Worm (Caenorhabditis elegans): ENCODE data around the gene msp-53.

DNA sequence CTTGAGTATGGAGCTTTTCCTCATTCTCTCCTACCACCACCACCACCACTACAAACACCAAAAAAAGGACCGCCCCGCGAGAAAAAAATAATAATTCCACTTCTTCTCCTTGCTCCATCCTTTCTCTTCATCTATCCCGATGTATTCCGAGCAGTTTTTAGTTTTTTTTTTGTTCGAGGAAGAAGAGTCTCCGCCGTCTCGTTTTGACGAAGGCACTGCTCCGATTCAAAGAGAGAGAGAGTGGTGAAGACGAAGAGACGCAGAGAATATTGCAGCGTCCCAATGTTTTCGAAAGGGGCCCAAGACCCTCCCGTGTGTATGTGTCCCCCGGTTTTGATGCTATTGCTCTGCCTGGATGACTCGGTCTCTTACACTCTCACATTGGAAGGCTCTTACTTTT, 16.3 kb upstream of the msp-53 start:
- no peak for TF ChIP-seq ztf-25 (GFP tag; IDR thresholded peaks at IDR 0.05)
- no peak for TF ChIP-seq dpff-1 (tag; optimal IDR thresholded peaks at IDR 0.05)
- TF ChIP-seq ceh-100 (GFP tag; IDR thresholded peaks at IDR 0.05) = no peak
- TF ChIP-seq nfyb-1 (GFP tag; IDR thresholded peaks at IDR 0.05) = no peak
- no peak for TF ChIP-seq B0261.1 (tag; optimal IDR thresholded peaks at IDR 0.05)
- no peak for TF ChIP-seq die-1 (tag; optimal IDR thresholded peaks at IDR 0.05)
- TF ChIP-seq cebp-2 (GFP tag; IDR thresholded peaks at IDR 0.05) = no peak
- TF ChIP-seq him-1 (tag; optimal IDR thresholded peaks at IDR 0.05) = no peak
- TF ChIP-seq ama-1 (optimal IDR thresholded peaks at IDR 0.05) = no peak
- no peak for TF ChIP-seq ama-1 (GFP tag; optimal IDR thresholded peaks at IDR 0.05)
- TF ChIP-seq athp-1 (tag; optimal IDR thresholded peaks at IDR 0.05) = no peak
- TF ChIP-seq lin-26 (GFP tag; IDR thresholded peaks at IDR 0.05) = no peak
